Worm (Caenorhabditis elegans): Measurements from ENCODE around the gene F33G12.6.

Gene F33G12.6

ce11 chrII:5036128-5036527, 13.6 kb upstream of the F33G12.6 start, which contains the start of gene lrr-1:
Gene lrr-1 (minus strand): TSS chrII:5036439.
- TF ChIP-seq madf-6 (GFP tag; IDR thresholded peaks at IDR 0.05) (peak; percentile 43; the same call in 1 of the 2 replicates), madf-10 (tag; optimal IDR thresholded peaks at IDR 0.05) (no peak)

ce11 chrII:5039912-5040311, 9.8 kb upstream of the F33G12.6 start, which contains the start of gene golg-2:
Gene golg-2 (minus strand): TSS chrII:5040091.
- no peak for TF ChIP-seq madf-8 (GFP tag; conservative IDR thresholded peaks at IDR 0.05)
- TF ChIP-seq B0261.1 (tag; optimal IDR thresholded peaks at IDR 0.05) = no peak
- TF ChIP-seq F23B12.7 (tag; optimal IDR thresholded peaks at IDR 0.05; ENCODE audit: insufficient read depth) = peak; percentile 18
- TF ChIP-seq nhr-120 (GFP tag; IDR thresholded peaks at IDR 0.05) = no peak
- no peak for TF ChIP-seq snpc-4 (GFP tag; optimal IDR thresholded peaks at IDR 0.05)
- TF ChIP-seq snpc-4 (tag; optimal IDR thresholded peaks at IDR 0.05) = no peak
- no peak for TF ChIP-seq nfya-1 (tag; optimal IDR thresholded peaks at IDR 0.05; ENCODE audit: borderline replicate concordance, insufficient read depth)
- TF ChIP-seq F49E8.2 (tag; optimal IDR thresholded peaks at IDR 0.05; ENCODE audit: insufficient read depth) = no peak

- TF ChIP-seq cebp-2 (GFP tag; IDR thresholded peaks at IDR 0.05) = no peak
- peak; percentile 16 for TF ChIP-seq lsl-1 (GFP tag; optimal IDR thresholded peaks at IDR 0.05)
- no peak for TF ChIP-seq F22D6.2 (tag; optimal IDR thresholded peaks at IDR 0.05)
These were observed 9.0 kb upstream of the F33G12.6 start, which contains the start of gene F33G12.7 for ce11 chrII:5040631-5041156. Gene F33G12.7 (minus strand): TSS chrII:5040681.

ce11 chrII:5042381-5042930, 7.3 kb upstream of the F33G12.6 start:
- TF ChIP-seq zim-3 (tag; optimal IDR thresholded peaks at IDR 0.05) (no peak), ztf-25 (GFP tag; IDR thresholded peaks at IDR 0.05) (no peak), attf-5 (GFP tag; optimal IDR thresholded peaks at IDR 0.05) (no peak), egl-44 (GFP tag; IDR thresholded peaks at IDR 0.05) (no peak), ceh-27 (GFP tag; optimal IDR thresholded peaks at IDR 0.05) (no peak), nfyb-1 (GFP tag; IDR thresholded peaks at IDR 0.05) (no peak), unc-130 (GFP tag; optimal IDR thresholded peaks at IDR 0.05) (no peak), madf-8 (GFP tag; conservative IDR thresholded peaks at IDR 0.05) (no peak), hrde-1 (tag; optimal IDR thresholded peaks at IDR 0.05; ENCODE audit: borderline replicate concordance) (no peak), K12H6.12 (tag; optimal IDR thresholded peaks at IDR 0.05) (no peak), ztf-28 (GFP tag; IDR thresholded peaks at IDR 0.05) (no peak), F23B12.7 (tag; optimal IDR thresholded peaks at IDR 0.05; ENCODE audit: insufficient read depth) (no peak)

ce11 chrII:5046209-5047200, 3.2 kb upstream of the F33G12.6 start:
- TF ChIP-seq ztf-26 (tag; optimal IDR thresholded peaks at IDR 0.05) = no peak
- TF ChIP-seq aptf-3 (GFP tag; IDR thresholded peaks at IDR 0.05) = no peak
- TF ChIP-seq F37B4.10 (GFP tag; IDR thresholded peaks at IDR 0.05) = no peak
- TF ChIP-seq F23B12.7 (tag; optimal IDR thresholded peaks at IDR 0.05; ENCODE audit: insufficient read depth) = no peak
- TF ChIP-seq hrde-1 (tag; optimal IDR thresholded peaks at IDR 0.05; ENCODE audit: borderline replicate concordance) = no peak
- TF ChIP-seq Y95B8A.8 (GFP tag; IDR thresholded peaks at IDR 0.05) = no peak
- no peak for TF ChIP-seq ztf-22 (GFP tag; optimal IDR thresholded peaks at IDR 0.05)
- TF ChIP-seq F49E8.2 (tag; optimal IDR thresholded peaks at IDR 0.05; ENCODE audit: insufficient read depth) = no peak
- TF ChIP-seq gei-17 (GFP tag; optimal IDR thresholded peaks at IDR 0.05) = no peak

All from whole organism, young adult.